Fruit fly (Drosophila melanogaster) whole organism, embryonic: Measurements from ENCODE around the gene CG31957.

ENCODE experiments used
- B-H2 ChIP-seq: fragments of 200-800 bp; sonication (Bioruptor generic); optimal IDR thresholded peaks from 2 replicates; lab custom pipeline; 2018; ENCODE audit warnings: missing biosample characterization, mild to moderate bottlenecking, missing genetic modification characterization
- CG10274 ChIP-seq: fragments of 200-800 bp; sonication (Bioruptor generic); optimal IDR thresholded peaks from 3 replicates; lab custom pipeline; 2017; ENCODE audit warnings: missing biosample characterization, mild to moderate bottlenecking, missing genetic modification characterization
- CG11560 ChIP-seq: fragments of 200-800 bp; sonication (Bioruptor generic); IDR thresholded peaks from 3 replicates; pipeline ENCODE4 v1.3.6; 2022; ENCODE audit warnings: missing biosample characterization, missing genetic modification characterization
- CG11696 ChIP-seq: fragments of 200-800 bp; sonication (Bioruptor generic); IDR thresholded peaks from 2 replicates; pipeline ENCODE4 v1.3.6; 2022; ENCODE audit warnings: missing biosample characterization, missing genetic modification characterization
- CG12071 ChIP-seq: fragments of 200-800 bp; sonication (Bioruptor generic); optimal IDR thresholded peaks from 3 replicates; lab custom pipeline; 2018; ENCODE audit warnings: missing biosample characterization, mild to moderate bottlenecking, missing genetic modification characterization
- CG12391 ChIP-seq: fragments of 200-800 bp; sonication (Bioruptor generic); optimal IDR thresholded peaks from 3 replicates; lab custom pipeline; 2018; ENCODE audit warnings: missing biosample characterization, mild to moderate bottlenecking, missing genetic modification characterization, moderate library complexity
- CG14014 ChIP-seq: fragments of 200-800 bp; sonication (Bioruptor generic); IDR thresholded peaks from 2 replicates; pipeline ENCODE4 v1.3.6; 2022; ENCODE audit warnings: missing biosample characterization, missing genetic modification characterization
- CG15696 ChIP-seq: fragments of 200-800 bp; sonication (Bioruptor generic); optimal IDR thresholded peaks from 2 replicates; lab custom pipeline; 2019; ENCODE audit warnings: missing biosample characterization, mild to moderate bottlenecking, missing genetic modification characterization, moderate library complexity
- CG17361 ChIP-seq: fragments of 200-800 bp; sonication (Bioruptor generic); IDR thresholded peaks from 3 replicates; pipeline ENCODE4 v1.3.6; 2022; ENCODE audit warnings: missing biosample characterization, missing genetic modification characterization
- CG2678 ChIP-seq: fragments of 200-800 bp; sonication (Bioruptor generic); optimal IDR thresholded peaks from 3 replicates; lab custom pipeline; 2019; ENCODE audit warnings: missing biosample characterization, mild to moderate bottlenecking, missing genetic modification characterization, moderate library complexity
- CG31365 ChIP-seq: fragments of 200-800 bp; sonication (Bioruptor generic); optimal IDR thresholded peaks from 2 replicates; lab custom pipeline; 2018; ENCODE audit warnings: missing biosample characterization, mild to moderate bottlenecking, missing genetic modification characterization
- CG3726 ChIP-seq: fragments of 200-800 bp; sonication (Bioruptor generic); IDR thresholded peaks from 3 replicates; pipeline ENCODE4, ENCODE4 v1.3.6; 2022; ENCODE audit warnings: missing biosample characterization, missing genetic modification characterization
- CG43689 ChIP-seq: fragments of 200-800 bp; sonication (Bioruptor generic); IDR thresholded peaks from 2 replicates; pipeline ENCODE4 v1.3.6; 2022; ENCODE audit warnings: missing biosample characterization, missing genetic modification characterization
- CG4424 ChIP-seq: fragments of 200-800 bp; sonication (Bioruptor generic); optimal IDR thresholded peaks from 3 replicates; lab custom pipeline; 2016; ENCODE audit warnings: missing biosample characterization, missing genetic modification characterization
- CG4820 ChIP-seq: fragments of 200-800 bp; sonication (Bioruptor generic); optimal IDR thresholded peaks from 3 replicates; lab custom pipeline; 2016; ENCODE audit warnings: missing biosample characterization, missing genetic modification characterization
- CG5245 ChIP-seq: fragments of 200-800 bp; sonication (Bioruptor generic); optimal IDR thresholded peaks from 3 replicates; lab custom pipeline; 2016; ENCODE audit warnings: missing biosample characterization, missing genetic modification characterization
- CG6813 ChIP-seq: fragments of 200-800 bp; sonication (Bioruptor generic); optimal IDR thresholded peaks from 2 replicates; lab custom pipeline; 2017; ENCODE audit warnings: missing biosample characterization, missing genetic modification characterization, mild to moderate bottlenecking, moderate library complexity, missing genetic modification reagents
- CG7357 ChIP-seq: fragments of 200-800 bp; sonication (Bioruptor generic); IDR thresholded peaks from 3 replicates; pipeline ENCODE4 v1.3.6; 2022; ENCODE audit warnings: missing biosample characterization, missing genetic modification characterization
- CG8924 ChIP-seq: fragments of 200-800 bp; optimal IDR thresholded peaks from 3 replicates; lab custom pipeline; 2019; ENCODE audit warnings: missing biosample characterization, mild to moderate bottlenecking, missing genetic modification characterization, moderate library complexity
- CG9817 ChIP-seq: fragments of 200-800 bp; sonication (Bioruptor generic); optimal IDR thresholded peaks from 2 replicates; lab custom pipeline; 2018; ENCODE audit warnings: missing biosample characterization, mild to moderate bottlenecking, missing genetic modification characterization, moderate library complexity
- CoRest ChIP-seq: fragments of 200-800 bp; sonication (Bioruptor generic); optimal IDR thresholded peaks from 3 replicates; lab custom pipeline; 2018; ENCODE audit warnings: missing biosample characterization, mild to moderate bottlenecking, missing genetic modification characterization, moderate library complexity
- Dip2 ChIP-seq: fragments of 200-800 bp; sonication (Bioruptor generic); IDR thresholded peaks from 2 replicates; pipeline ENCODE4 v1.3.6; 2022; ENCODE audit warnings: missing biosample characterization, missing genetic modification characterization
- Dll ChIP-seq: fragments of 200-800 bp; sonication (Bioruptor generic); IDR thresholded peaks from 4 replicates; pipeline ENCODE4 v1.3.6; 2022; ENCODE audit warnings: missing biosample characterization, missing genetic modification characterization; ENCODE audit not compliant: partially characterized antibody
- Ets97D ChIP-seq: fragments of 200-800 bp; sonication (Bioruptor generic); optimal IDR thresholded peaks from 3 replicates; lab custom pipeline; 2016; ENCODE audit warnings: missing biosample characterization, missing genetic modification characterization
- HLH3B ChIP-seq: fragments of 200-800 bp; sonication (Bioruptor generic); IDR thresholded peaks from 2 replicates; pipeline ENCODE4 v1.3.6; 2022; ENCODE audit warnings: missing biosample characterization, missing genetic modification characterization
- Hsf ChIP-seq: fragments of 200-800 bp; sonication (Bioruptor generic); optimal IDR thresholded peaks from 3 replicates; lab custom pipeline; 2016; ENCODE audit warnings: missing biosample characterization, missing genetic modification characterization
- Lhr ChIP-seq: fragments of 200-800 bp; sonication (Bioruptor generic); optimal IDR thresholded peaks from 3 replicates; lab custom pipeline; 2017; ENCODE audit warnings: mild to moderate bottlenecking, missing biosample characterization, missing genetic modification reagents, missing genetic modification characterization
- Lim3 ChIP-seq: fragments of 200-800 bp; sonication (Bioruptor generic); IDR thresholded peaks from 2 replicates; pipeline ENCODE4 v1.3.6; 2022; ENCODE audit warnings: missing biosample characterization, missing genetic modification characterization
- NC2α ChIP-seq: fragments of 200-800 bp; sonication (Bioruptor generic); optimal IDR thresholded peaks from 2 replicates; lab custom pipeline; 2016; ENCODE audit warnings: missing biosample characterization, missing genetic modification characterization
- Ptx1 ChIP-seq: fragments of 200-800 bp; sonication (Bioruptor generic); IDR thresholded peaks from 2 replicates; pipeline ENCODE4 v1.3.6; 2022; ENCODE audit warnings: missing biosample characterization, missing genetic modification characterization
- Sry-δ ChIP-seq: fragments of 200-800 bp; sonication (Bioruptor generic); optimal IDR thresholded peaks from 2 replicates; lab custom pipeline; 2016; ENCODE audit warnings: missing biosample characterization, missing genetic modification characterization
- Ssrp ChIP-seq: fragments of 200-800 bp; sonication (Bioruptor generic); optimal IDR thresholded peaks from 2 replicates; lab custom pipeline; 2018; ENCODE audit warnings: missing biosample characterization, mild to moderate bottlenecking, missing genetic modification characterization, moderate library complexity
- Tbp ChIP-seq: fragments of >200 bp; optimal IDR thresholded peaks from 2 replicates; lab custom pipeline; 2018; ENCODE audit warnings: missing biosample characterization, missing genetic modification characterization
- al ChIP-seq: fragments of 200-800 bp; sonication (Bioruptor generic); IDR thresholded peaks from 2 replicates; pipeline ENCODE4 v1.3.6; 2022; ENCODE audit warnings: missing biosample characterization, missing genetic modification characterization
- bowl ChIP-seq: fragments of 200-800 bp; sonication (Bioruptor generic); IDR thresholded peaks from 2 replicates; pipeline ENCODE4 v1.3.6; 2022; ENCODE audit warnings: missing biosample characterization, missing genetic modification characterization
- croc ChIP-seq: fragments of 200-800 bp; sonication (Bioruptor generic); conservative IDR thresholded peaks from 3 replicates; pipeline ENCODE4 v1.3.6; 2022; ENCODE audit warnings: missing biosample characterization, missing genetic modification characterization
- crol ChIP-seq: fragments of 200-800 bp; sonication (Bioruptor generic); IDR thresholded peaks from 2 replicates; pipeline ENCODE4 v1.3.6; 2022; ENCODE audit warnings: missing biosample characterization, missing genetic modification characterization
- fru ChIP-seq: fragments of >200 bp; optimal IDR thresholded peaks from 2 replicates; lab custom pipeline; 2017
- gcm2 ChIP-seq: fragments of 200-800 bp; sonication (Bioruptor generic); optimal IDR thresholded peaks from 2 replicates; lab custom pipeline; 2016; ENCODE audit warnings: missing biosample characterization, missing genetic modification characterization
- grau ChIP-seq: fragments of 200-800 bp; optimal IDR thresholded peaks from 3 replicates; lab custom pipeline; 2019; ENCODE audit warnings: missing biosample characterization, mild to moderate bottlenecking, missing genetic modification characterization, moderate library complexity
- kay ChIP-seq: fragments of 200-800 bp; sonication (Bioruptor generic); optimal IDR thresholded peaks from 2 replicates; lab custom pipeline; 2016; ENCODE audit warnings: missing biosample characterization, missing genetic modification characterization
- klu ChIP-seq: fragments of 200-800 bp; sonication (Bioruptor generic); IDR thresholded peaks from 2 replicates; pipeline ENCODE4 v1.3.6; 2022; ENCODE audit warnings: missing biosample characterization, missing genetic modification characterization
- lab ChIP-seq: fragments of 200-800 bp; sonication (Bioruptor generic); optimal IDR thresholded peaks from 3 replicates; lab custom pipeline; 2017; ENCODE audit warnings: missing biosample characterization, missing genetic modification characterization, mild to moderate bottlenecking, moderate library complexity, missing genetic modification reagents
- nau ChIP-seq: fragments of 200-800 bp; sonication (Bioruptor generic); optimal IDR thresholded peaks from 3 replicates; lab custom pipeline; 2017; ENCODE audit warnings: missing biosample characterization, mild to moderate bottlenecking, missing genetic modification characterization, missing genetic modification reagents
- org-1 ChIP-seq: fragments of 200-800 bp; sonication (Bioruptor generic); optimal IDR thresholded peaks from 2 replicates; lab custom pipeline; 2017; ENCODE audit warnings: missing biosample characterization, missing genetic modification characterization
- prd ChIP-seq, 3 experiments: fragments of >200 bp in 2 of 3; fragments of 200-800 bp in 1 of 3; sonication (Bioruptor generic) in 1 of 3; optimal IDR thresholded peaks in 2 of 3; IDR thresholded peaks in 1 of 3; 2 replicates in 2 of 3; 3 replicates in 1 of 3; pipeline versions ENCODE4 v1.3.6 to Lab custom; 2017 to 2022; ENCODE audit warnings: missing biosample characterization in 1 of 3, missing genetic modification characterization in 1 of 3
- psq ChIP-seq: fragments of 200-800 bp; sonication (Bioruptor generic); optimal IDR thresholded peaks from 2 replicates; lab custom pipeline; 2017; ENCODE audit warnings: missing biosample characterization, missing genetic modification characterization
- pzg ChIP-seq: fragments of 200-800 bp; sonication (Bioruptor generic); optimal IDR thresholded peaks from 3 replicates; lab custom pipeline; 2018; ENCODE audit warnings: missing biosample characterization, mild to moderate bottlenecking, missing genetic modification characterization, moderate library complexity
- ranshi ChIP-seq: fragments of 200-800 bp; sonication (Bioruptor generic); IDR thresholded peaks from 2 replicates; pipeline ENCODE4 v1.3.6; 2022; ENCODE audit warnings: missing biosample characterization, missing genetic modification characterization
- scrt ChIP-seq: fragments of 200-800 bp; sonication (Bioruptor generic); optimal IDR thresholded peaks from 2 replicates; lab custom pipeline; 2018; ENCODE audit warnings: missing biosample characterization, mild to moderate bottlenecking, missing genetic modification characterization, moderate library complexity
- tap ChIP-seq: fragments of 200-800 bp; optimal IDR thresholded peaks from 3 replicates; lab custom pipeline; 2019; ENCODE audit warnings: missing biosample characterization, mild to moderate bottlenecking, missing genetic modification characterization, moderate library complexity
- yki ChIP-seq: fragments of >200 bp; optimal IDR thresholded peaks from 3 replicates; lab custom pipeline; 2018

Gene CG31957

dm6 chr2L:3896834-3897143 is 24.5 kb upstream of the CG31957 start (continued):
- TF ChIP-seq Ptx1 (GFP tag; lab: Robert Waterston, UW) = peak; percentile 71
- 0 out of 2 replicates have a peak, but pooled peaks have one; percentile 19 for TF ChIP-seq CG11696
- peak; percentile 73 for TF ChIP-seq B-H2 (GFP tag; lab: Kevin White, UChicago)
- no peak for TF ChIP-seq CG31365
- TF ChIP-seq CG10274 = no peak
- TF ChIP-seq scrt = peak; percentile 48
- TF ChIP-seq Hsf (GFP tag; lab: Kevin White, UChicago) = peak; percentile 57
- TF ChIP-seq CoRest (tag; lab: Kevin White, UChicago) = peak; percentile 65
- TF ChIP-seq CG3726 (GFP tag; lab: Robert Waterston, UW) = 0 out of 3 replicates have a peak, but pooled peaks have one; percentile 31
- no peak for TF ChIP-seq Ssrp (tag; lab: Kevin White, UChicago)
- TF ChIP-seq al (GFP tag; lab: Robert Waterston, UW) = peak; percentile 74
- no peak for TF ChIP-seq NC2α (GFP tag; lab: Kevin White, UChicago)
- peak; percentile 55; the same call in 2 of the 3 replicates for TF ChIP-seq CG17361 (GFP tag; lab: Robert Waterston, UW)
- no peak for TF ChIP-seq pzg (GFP tag; lab: Kevin White, UChicago)
- no peak for TF ChIP-seq Lhr (GFP tag; lab: Kevin White, UChicago)
- TF ChIP-seq bowl (GFP tag; lab: Robert Waterston, UW) = 0 out of 2 replicates have a peak, but pooled peaks have one; percentile 41
- peak; percentile 79; the same call in 1 of the 2 replicates for TF ChIP-seq HLH3B (GFP tag; lab: Robert Waterston, UW)
- TF ChIP-seq CG14014 = peak; percentile 82
- peak; percentile 56 for TF ChIP-seq CG5245 (GFP tag; lab: Kevin White, UChicago)
- TF ChIP-seq CG6813 (GFP tag; lab: Kevin White, UChicago) = peak; percentile 37
- peak; percentile 14 for TF ChIP-seq Ets97D (GFP tag; lab: Kevin White, UChicago)
- TF ChIP-seq CG15696 = peak; percentile 38
- peak; percentile 49 for TF ChIP-seq grau (tag; lab: Kevin White, UChicago)
- TF ChIP-seq fru (lab: Kevin White, UChicago) = no peak
- no peak for TF ChIP-seq gcm2 (GFP tag; lab: Kevin White, UChicago)
- TF ChIP-seq CG9817 (tag; lab: Kevin White, UChicago) = peak; percentile 72
- no peak for TF ChIP-seq Dll
- no peak for TF ChIP-seq prd (optimal IDR thresholded peaks at IDR 0.05; lab: Kevin White, UChicago)
- peak; percentile 79 for TF ChIP-seq prd (GFP tag; IDR thresholded peaks at IDR 0.05; lab: Robert Waterston, UW)
- TF ChIP-seq Tbp (GFP tag; lab: Kevin White, UChicago) = no peak
- TF ChIP-seq crol (GFP tag; lab: Robert Waterston, UW) = no peak
- TF ChIP-seq CG43689 (GFP tag; lab: Robert Waterston, UW) = 0 out of 2 replicates have a peak, but pooled peaks have one; percentile 26
- TF ChIP-seq CG7357 (GFP tag; lab: Robert Waterston, UW) = peak; percentile 64; the same call in 2 of the 3 replicates
- TF ChIP-seq Dip2 (GFP tag; lab: Robert Waterston, UW) = no peak
- peak; percentile 51; the same call in 1 of the 2 replicates for TF ChIP-seq klu
- TF ChIP-seq CG12071 (GFP tag; lab: Kevin White, UChicago) = peak; percentile 40
- TF ChIP-seq CG11560 (tag; lab: Robert Waterston, UW) = peak; percentile 60; the same call in 2 of the 3 replicates
- TF ChIP-seq kay (GFP tag; lab: Kevin White, UChicago) = peak; percentile 31
- peak; percentile 83 for TF ChIP-seq ranshi
- no peak for TF ChIP-seq psq
- TF ChIP-seq CG2678 (tag; lab: Kevin White, UChicago) = peak; percentile 74
- TF ChIP-seq croc (GFP tag; lab: Robert Waterston, UW) = peak; percentile 42; the same call in 1 of the 3 replicates
- TF ChIP-seq CG8924 = no peak
- peak; percentile 58 for TF ChIP-seq CG12391
- TF ChIP-seq Lim3 (GFP tag; lab: Robert Waterston, UW) = peak; percentile 41; the same call in 1 of the 2 replicates
- peak; percentile 18 for TF ChIP-seq tap (tag; lab: Kevin White, UChicago)
- no peak for TF ChIP-seq Sry-δ
- no peak for TF ChIP-seq nau (GFP tag; lab: Kevin White, UChicago)
- TF ChIP-seq org-1 = peak; percentile 55
- TF ChIP-seq CG4424 (GFP tag; lab: Kevin White, UChicago) = peak; percentile 65
- TF ChIP-seq yki (lab: Kevin White, UChicago) = no peak
- peak; percentile 62 for TF ChIP-seq CG4820 (GFP tag; lab: Kevin White, UChicago)
- peak; percentile 84 for TF ChIP-seq lab (GFP tag; lab: Kevin White, UChicago)
